Worm (Caenorhabditis elegans) whole organism, late embryonic: ENCODE results near the gene ZK662.6.

Source experiments
- F13H6.1 ChIP-seq: sonication (generic microtip); optimal IDR thresholded peaks from 2 replicates; lab custom pipeline; 2016; ENCODE audit warnings: missing genetic modification characterization, missing compliant biosample characterization
- K02D7.2 ChIP-seq: sonication (generic microtip); optimal IDR thresholded peaks from 2 replicates; lab custom pipeline; 2017; ENCODE audit warnings: mild to moderate bottlenecking, missing genetic modification characterization, missing compliant biosample characterization
- ama-1 ChIP-seq: fragments of 150-350 bp; optimal IDR thresholded peaks from 2 replicates; lab custom pipeline; 2014
- ceh-6 ChIP-seq: fragments of 200-800 bp; sonication (Bioruptor generic); optimal IDR thresholded peaks from 2 replicates; lab custom pipeline; 2018; ENCODE audit warnings: mild to moderate bottlenecking, missing genetic modification characterization, missing compliant biosample characterization
- elt-4 ChIP-seq: sonication (generic microtip); optimal IDR thresholded peaks from 2 replicates; lab custom pipeline; 2016; ENCODE audit warnings: missing genetic modification characterization, missing compliant biosample characterization
- nhr-11 ChIP-seq: fragments of 150-350 bp; optimal IDR thresholded peaks from 2 replicates; lab custom pipeline; 2014; ENCODE audit warnings: missing biosample characterization, missing genetic modification characterization
- npax-4 ChIP-seq: sonication (generic microtip); optimal IDR thresholded peaks from 2 replicates; lab custom pipeline; 2016; ENCODE audit warnings: missing genetic modification characterization, missing compliant biosample characterization
- pag-3 ChIP-seq: sonication (generic microtip); optimal IDR thresholded peaks from 2 replicates; lab custom pipeline; 2016; ENCODE audit warnings: missing compliant biosample characterization, missing genetic modification characterization, borderline replicate concordance
- pha-4 ChIP-seq: fragments of 150-350 bp; optimal IDR thresholded peaks from 2 replicates; lab custom pipeline; 2018; ENCODE audit warnings: missing biosample characterization, missing genetic modification reagents, missing genetic modification characterization
- ref-2 ChIP-seq: sonication (generic microtip); optimal IDR thresholded peaks from 2 replicates; lab custom pipeline; 2016; ENCODE audit warnings: missing genetic modification characterization, missing compliant biosample characterization
- sox-2 ChIP-seq: fragments of 200-800 bp; sonication (Bioruptor generic); IDR thresholded peaks from 2 replicates; pipeline ENCODE4 v1.3.6; 2022; ENCODE audit warnings: missing genetic modification reagents, missing genetic modification characterization, missing compliant biosample characterization
- unc-55 ChIP-seq: sonication (generic microtip); optimal IDR thresholded peaks from 2 replicates; lab custom pipeline; 2017; ENCODE audit warnings: missing biosample characterization, missing genetic modification reagents, missing genetic modification characterization

ce11 chrX:15742310-15742709 is 23.9 kb downstream of the ZK662.6 start, which contains the start of gene nhr-255:
- no peak for TF ChIP-seq ref-2 (tag; lab: Kevin White, UChicago)
- TF ChIP-seq K02D7.2 (tag; lab: Kevin White, UChicago), result no peak
- no peak for TF ChIP-seq elt-4
- TF ChIP-seq F13H6.1 (tag; lab: Kevin White, UChicago), result no peak
- TF ChIP-seq npax-4, result no peak
- no peak for TF ChIP-seq ama-1 (lab: Kevin White, UChicago)
- TF ChIP-seq unc-55, result no peak
- TF ChIP-seq pag-3 (tag; lab: Kevin White, UChicago), result no peak
- no peak for TF ChIP-seq nhr-11 (tag; lab: Kevin White, UChicago)
- no peak for TF ChIP-seq ceh-6 (GFP tag; lab: Kevin White, UChicago)
- TF ChIP-seq pha-4 (tag; lab: Kevin White, UChicago), result no peak
- TF ChIP-seq sox-2 (GFP tag; lab: Robert Waterston, UW), result no peak
